Fruit fly (Drosophila melanogaster) whole organism, prepupa: ENCODE data around the gene TfIIA-L.

ENCODE experiments used
- Blimp-1 ChIP-seq: fragments of 200-800 bp; sonication (Bioruptor generic); optimal IDR thresholded peaks from 3 replicates; lab custom pipeline; 2017; ENCODE audit warnings: missing biosample characterization, missing genetic modification characterization, mild to moderate bottlenecking, moderate library complexity, missing genetic modification reagents
- CG11902 ChIP-seq: fragments of 200-800 bp; sonication (Bioruptor generic); optimal IDR thresholded peaks from 3 replicates; lab custom pipeline; 2016; ENCODE audit warnings: missing biosample characterization, missing genetic modification characterization
- CG15336 ChIP-seq: fragments of 200-800 bp; sonication (Bioruptor generic); IDR thresholded peaks from 2 replicates; pipeline ENCODE4 v1.3.6; 2022; ENCODE audit warnings: missing biosample characterization, missing genetic modification characterization
- CG16779 ChIP-seq: fragments of 200-800 bp; sonication (Bioruptor generic); optimal IDR thresholded peaks from 3 replicates; lab custom pipeline; 2017; ENCODE audit warnings: missing biosample characterization, mild to moderate bottlenecking, missing genetic modification characterization
- CG3032 ChIP-seq: fragments of 200-800 bp; optimal IDR thresholded peaks from 2 replicates; lab custom pipeline; 2019; ENCODE audit warnings: missing biosample characterization, mild to moderate bottlenecking, missing genetic modification characterization, moderate library complexity
- CG32006 ChIP-seq: fragments of 200-800 bp; sonication (Bioruptor generic); optimal IDR thresholded peaks from 3 replicates; lab custom pipeline; 2017; ENCODE audit warnings: missing biosample characterization, mild to moderate bottlenecking, missing genetic modification characterization
- CG34406 ChIP-seq: fragments of 200-800 bp; sonication (Bioruptor generic); optimal IDR thresholded peaks from 3 replicates; lab custom pipeline; 2016; ENCODE audit warnings: missing biosample characterization, missing genetic modification characterization
- CG3919 ChIP-seq: fragments of 200-800 bp; sonication (Bioruptor generic); optimal IDR thresholded peaks from 3 replicates; lab custom pipeline; 2016; ENCODE audit warnings: missing biosample characterization, missing genetic modification characterization
- CG4318 ChIP-seq: fragments of 200-800 bp; sonication (Bioruptor generic); optimal IDR thresholded peaks from 3 replicates; lab custom pipeline; 2017; ENCODE audit warnings: missing biosample characterization, mild to moderate bottlenecking, missing genetic modification characterization
- CG6163 ChIP-seq: fragments of 200-800 bp; sonication (Bioruptor generic); IDR thresholded peaks from 3 replicates; pipeline ENCODE4 v1.3.6; 2022; ENCODE audit warnings: missing biosample characterization, missing genetic modification characterization
- CG6276 ChIP-seq: fragments of 200-800 bp; sonication (Bioruptor generic); optimal IDR thresholded peaks from 2 replicates; lab custom pipeline; 2017; ENCODE audit warnings: missing biosample characterization, mild to moderate bottlenecking, missing genetic modification characterization
- CG6792 ChIP-seq: fragments of 200-800 bp; sonication (Bioruptor generic); optimal IDR thresholded peaks from 3 replicates; lab custom pipeline; 2016; ENCODE audit warnings: missing biosample characterization, missing genetic modification characterization
- CG6808 ChIP-seq: fragments of 200-800 bp; sonication (Bioruptor generic); optimal IDR thresholded peaks from 3 replicates; lab custom pipeline; 2017; ENCODE audit warnings: missing biosample characterization, missing genetic modification characterization, mild to moderate bottlenecking, moderate library complexity, missing genetic modification reagents
- CG6854 ChIP-seq: fragments of 200-800 bp; sonication (Bioruptor generic); optimal IDR thresholded peaks from 2 replicates; lab custom pipeline; 2017; ENCODE audit warnings: missing biosample characterization, mild to moderate bottlenecking, missing genetic modification characterization
- CG7368 ChIP-seq: fragments of 200-800 bp; sonication (Bioruptor generic); optimal IDR thresholded peaks from 3 replicates; lab custom pipeline; 2016; ENCODE audit warnings: missing biosample characterization, missing genetic modification characterization
- CG8319 ChIP-seq: fragments of 200-800 bp; sonication (Bioruptor generic); optimal IDR thresholded peaks from 3 replicates; lab custom pipeline; 2016; ENCODE audit warnings: missing biosample characterization, missing genetic modification characterization
- Eip78C ChIP-seq: fragments of 200-800 bp; sonication (Bioruptor generic); peaks from one replicate; lab custom pipeline; 2016; ENCODE audit warnings: missing biosample characterization, missing genetic modification characterization
- Ets96B ChIP-seq: fragments of 200-800 bp; optimal IDR thresholded peaks from 2 replicates; lab custom pipeline; 2019; ENCODE audit warnings: missing biosample characterization, mild to moderate bottlenecking, missing genetic modification characterization, moderate library complexity
- Gug ChIP-seq: fragments of 200-800 bp; sonication (Bioruptor generic); IDR thresholded peaks from 2 replicates; pipeline ENCODE4 v1.3.6; 2022; ENCODE audit warnings: missing biosample characterization, missing genetic modification characterization
- Hr39 ChIP-seq: fragments of 200-800 bp; sonication (Bioruptor generic); optimal IDR thresholded peaks from 2 replicates; lab custom pipeline; 2016; ENCODE audit warnings: missing biosample characterization, missing genetic modification characterization
- Hr4 ChIP-seq: fragments of 200-800 bp; sonication (Bioruptor generic); optimal IDR thresholded peaks from 3 replicates; lab custom pipeline; 2016; ENCODE audit warnings: missing biosample characterization, missing genetic modification characterization
- Met ChIP-seq: fragments of 200-800 bp; sonication (Bioruptor generic); optimal IDR thresholded peaks from 3 replicates; lab custom pipeline; 2016; ENCODE audit warnings: missing biosample characterization, missing genetic modification characterization
- OdsH ChIP-seq: fragments of 200-800 bp; sonication (Bioruptor generic); optimal IDR thresholded peaks from 3 replicates; lab custom pipeline; 2016; ENCODE audit warnings: missing biosample characterization, missing genetic modification characterization
- Smox ChIP-seq: fragments of 200-800 bp; sonication (Bioruptor generic); optimal IDR thresholded peaks from 3 replicates; lab custom pipeline; 2016; ENCODE audit warnings: missing biosample characterization, missing genetic modification characterization
- Sox102F ChIP-seq: fragments of 200-800 bp; sonication (Bioruptor generic); optimal IDR thresholded peaks from 2 replicates; lab custom pipeline; 2016; ENCODE audit warnings: missing biosample characterization, mild to moderate bottlenecking, missing genetic modification characterization
- Sox14 ChIP-seq: fragments of 200-800 bp; sonication (Bioruptor generic); optimal IDR thresholded peaks from 3 replicates; lab custom pipeline; 2016; ENCODE audit warnings: missing biosample characterization, missing genetic modification characterization
- achi ChIP-seq: fragments of 200-800 bp; sonication (Bioruptor generic); optimal IDR thresholded peaks from 3 replicates; lab custom pipeline; 2016; ENCODE audit warnings: missing biosample characterization, missing genetic modification characterization
- acj6 ChIP-seq: fragments of 200-800 bp; sonication (Bioruptor generic); optimal IDR thresholded peaks from 3 replicates; lab custom pipeline; 2016; ENCODE audit warnings: missing biosample characterization, missing genetic modification characterization
- cyc ChIP-seq: fragments of 200-800 bp; sonication (Bioruptor generic); optimal IDR thresholded peaks from 3 replicates; lab custom pipeline; 2016; ENCODE audit warnings: missing biosample characterization, missing genetic modification characterization
- dsx ChIP-seq: fragments of 200-800 bp; optimal IDR thresholded peaks from 3 replicates; lab custom pipeline; 2019; ENCODE audit warnings: missing biosample characterization, mild to moderate bottlenecking, missing genetic modification characterization, moderate library complexity; ENCODE audit not compliant: poor library complexity, severe bottlenecking
- eg ChIP-seq: fragments of 200-800 bp; sonication (Bioruptor generic); IDR thresholded peaks from 3 replicates; pipeline ENCODE4 v1.3.6; 2022; ENCODE audit warnings: missing biosample characterization, missing genetic modification characterization
- esn ChIP-seq: fragments of 200-800 bp; sonication (Bioruptor generic); optimal IDR thresholded peaks from 2 replicates; lab custom pipeline; 2016; ENCODE audit warnings: missing biosample characterization, mild to moderate bottlenecking, missing genetic modification characterization, moderate library complexity
- lz ChIP-seq: fragments of 200-800 bp; sonication (Bioruptor generic); optimal IDR thresholded peaks from 3 replicates; lab custom pipeline; 2016; ENCODE audit warnings: missing biosample characterization, missing genetic modification characterization
- net ChIP-seq: fragments of 200-800 bp; sonication (Bioruptor generic); optimal IDR thresholded peaks from 3 replicates; lab custom pipeline; 2016; ENCODE audit warnings: missing biosample characterization, missing genetic modification characterization
- pdm3 ChIP-seq: fragments of 200-800 bp; sonication (Bioruptor generic); optimal IDR thresholded peaks from 3 replicates; lab custom pipeline; 2016; ENCODE audit warnings: missing biosample characterization, missing genetic modification characterization
- salr ChIP-seq, 2 experiments: fragments of 200-800 bp; sonication (Bioruptor generic); optimal IDR thresholded peaks; 3 replicates each; lab custom pipeline; 2016 to 2018; ENCODE audit warnings: missing biosample characterization in 2 of 2, missing genetic modification characterization in 2 of 2, mild to moderate bottlenecking in 1 of 2
- svp ChIP-seq: fragments of 200-800 bp; sonication (Bioruptor generic); peaks from one replicate; lab custom pipeline; 2016; ENCODE audit warnings: missing biosample characterization, missing genetic modification characterization
- topi ChIP-seq: fragments of 200-800 bp; sonication (Bioruptor generic); optimal IDR thresholded peaks from 3 replicates; lab custom pipeline; 2016; ENCODE audit warnings: missing biosample characterization, missing genetic modification characterization
- vri ChIP-seq: fragments of 200-800 bp; sonication (Bioruptor generic); optimal IDR thresholded peaks from 3 replicates; lab custom pipeline; 2016; ENCODE audit warnings: missing biosample characterization, mild to moderate bottlenecking, missing genetic modification characterization

Gene TfIIA-L

dm6 chr3R:27288202-27289135 is 37.6 kb downstream of the TfIIA-L start, which contains the start of the genes bigmax and Hmu (continued):
- no peak for TF ChIP-seq CG6808 (GFP tag; lab: Kevin White, UChicago)
- peak; percentile 83 for TF ChIP-seq cyc
- peak; percentile 81 for TF ChIP-seq OdsH
- peak; percentile 73 for TF ChIP-seq CG6163 (GFP tag; lab: Robert Waterston, UW)
- no peak for TF ChIP-seq CG6854 (GFP tag; lab: Kevin White, UChicago)
- peak in 1 of 2 experiments; percentile 25 for TF ChIP-seq salr (GFP tag; optimal IDR thresholded peaks at IDR 0.05; lab: Kevin White, UChicago)
- peak; percentile 80 for TF ChIP-seq CG3919 (GFP tag; lab: Kevin White, UChicago)
- TF ChIP-seq esn: peak; percentile 85
- peak; percentile 76 for TF ChIP-seq pdm3 (GFP tag; lab: Kevin White, UChicago)
- TF ChIP-seq Sox102F (GFP tag; lab: Kevin White, UChicago): no peak
- no peak for TF ChIP-seq CG6276 (GFP tag; lab: Kevin White, UChicago)
- TF ChIP-seq CG3032 (tag; lab: Kevin White, UChicago): peak; percentile 73
- TF ChIP-seq topi (GFP tag; lab: Kevin White, UChicago): peak; percentile 77
- TF ChIP-seq Ets96B (tag; lab: Kevin White, UChicago): peak; percentile 58
- TF ChIP-seq CG6792: peak; percentile 55
- peak; percentile 85 for TF ChIP-seq dsx (GFP tag; lab: Kevin White, UChicago)
- peak; percentile 87 for TF ChIP-seq Hr39
- peak; percentile 77 for TF ChIP-seq CG32006 (GFP tag; lab: Kevin White, UChicago)
- no peak for TF ChIP-seq Blimp-1 (GFP tag; lab: Kevin White, UChicago)
- peak; percentile 54 for TF ChIP-seq CG4318
- TF ChIP-seq achi (GFP tag; lab: Kevin White, UChicago): peak; percentile 75

- no peak for TF ChIP-seq CG6854 (GFP tag; lab: Kevin White, UChicago)
- TF ChIP-seq Smox (GFP tag; lab: Kevin White, UChicago): no peak
- no peak for TF ChIP-seq CG11902
- peak; percentile 31 for TF ChIP-seq svp (GFP tag; lab: Kevin White, UChicago)
- peak; percentile 43 for TF ChIP-seq CG6276 (GFP tag; lab: Kevin White, UChicago)
- peak; percentile 10 for TF ChIP-seq cyc
- peak; percentile 1 for TF ChIP-seq net (GFP tag; lab: Kevin White, UChicago)
- TF ChIP-seq CG8319 (GFP tag; lab: Kevin White, UChicago): no peak
- TF ChIP-seq CG3919 (GFP tag; lab: Kevin White, UChicago): peak; percentile 44
- TF ChIP-seq Met (GFP tag; lab: Kevin White, UChicago): peak; percentile 41
- TF ChIP-seq CG32006 (GFP tag; lab: Kevin White, UChicago): peak; percentile 71
- TF ChIP-seq esn: peak; percentile 31
- TF ChIP-seq Hr4 (GFP tag; lab: Kevin White, UChicago): peak; percentile 36
- no peak for TF ChIP-seq CG6792
- peak; percentile 70 for TF ChIP-seq Eip78C (GFP tag; lab: Kevin White, UChicago)
- TF ChIP-seq CG34406 (GFP tag; lab: Kevin White, UChicago): no peak
- TF ChIP-seq eg: peak; percentile 74
- TF ChIP-seq Gug (GFP tag; lab: Robert Waterston, UW): 0 out of 2 replicates have a peak, but pooled peaks have one; percentile 17
- TF ChIP-seq CG16779 (tag; lab: Kevin White, UChicago): peak; percentile 12
- TF ChIP-seq CG7368 (GFP tag; lab: Kevin White, UChicago): no peak
- peak; percentile 44 for TF ChIP-seq Sox14 (GFP tag; lab: Kevin White, UChicago)
- no peak for TF ChIP-seq lz (GFP tag; lab: Kevin White, UChicago)
- peak; percentile 26 for TF ChIP-seq pdm3 (GFP tag; lab: Kevin White, UChicago)
- TF ChIP-seq CG4318: no peak
- TF ChIP-seq acj6 (GFP tag; lab: Kevin White, UChicago): peak; percentile 4
- TF ChIP-seq Hr39: peak; percentile 11
- peak; percentile 29 for TF ChIP-seq OdsH
- TF ChIP-seq vri (GFP tag; lab: Kevin White, UChicago): no peak
- peak; percentile 68; the same call in 2 of the 3 replicates for TF ChIP-seq CG6163 (GFP tag; lab: Robert Waterston, UW)
- peak; percentile 63; the same call in 1 of the 2 replicates for TF ChIP-seq CG15336 (GFP tag; lab: Robert Waterston, UW)
Measured at dm6 chr3R:27289638-27290037, 38.7 kb downstream of the TfIIA-L start.
